Worm (Caenorhabditis elegans) whole organism, young adult: Measurements from ENCODE around the gene ubc-15.

Experiments used
- B0261.1 ChIP-seq: sonication (generic microtip); optimal IDR thresholded peaks from 2 replicates; lab custom pipeline; 2016; ENCODE audit warnings: mild to moderate bottlenecking, missing genetic modification characterization, moderate library complexity, missing compliant biosample characterization
- C06A6.2 ChIP-seq: fragments of 200-800 bp; sonication (Bioruptor generic); conservative IDR thresholded peaks from 2 replicates; pipeline ENCODE4 v1.3.6; 2022; ENCODE audit warnings: missing genetic modification characterization, missing compliant biosample characterization
- Y56A3A.18 ChIP-seq: fragments of 200-800 bp; sonication (Bioruptor generic); IDR thresholded peaks from 2 replicates; pipeline ENCODE4 v1.3.6; 2022; ENCODE audit warnings: missing genetic modification reagents, missing genetic modification characterization, missing compliant biosample characterization
- akir-1 ChIP-seq: fragments of 200-800 bp; sonication (Bioruptor generic); optimal IDR thresholded peaks from 2 replicates; lab custom pipeline; 2018; ENCODE audit warnings: mild to moderate bottlenecking, missing genetic modification characterization, moderate library complexity, missing compliant biosample characterization
- atf-7 ChIP-seq: sonication (generic microtip); optimal IDR thresholded peaks from 2 replicates; lab custom pipeline; 2017; ENCODE audit warnings: mild to moderate bottlenecking, missing genetic modification characterization, missing compliant biosample characterization
- attf-3 ChIP-seq: fragments of 200-800 bp; sonication (Bioruptor generic); conservative IDR thresholded peaks from 2 replicates; pipeline ENCODE4 v1.3.6; 2022; ENCODE audit warnings: missing genetic modification reagents, missing genetic modification characterization, missing compliant biosample characterization
- ceh-58 ChIP-seq: fragments of 200-800 bp; sonication (Bioruptor generic); IDR thresholded peaks from 2 replicates; pipeline ENCODE4 v1.3.6; 2022; ENCODE audit warnings: missing genetic modification characterization, missing compliant biosample characterization
- dox-1 ChIP-seq: fragments of 200-800 bp; sonication (Bioruptor generic); IDR thresholded peaks from 2 replicates; pipeline ENCODE4 v1.3.6; 2022; ENCODE audit warnings: missing genetic modification reagents, missing genetic modification characterization, missing compliant biosample characterization
- him-1 ChIP-seq: sonication (generic microtip); optimal IDR thresholded peaks from 2 replicates; lab custom pipeline; 2016; ENCODE audit warnings: missing genotype, missing genetic modification reagents, missing genetic modification characterization, missing compliant biosample characterization
- hlh-26 ChIP-seq: fragments of 200-800 bp; sonication (Bioruptor generic); conservative IDR thresholded peaks from 2 replicates; pipeline ENCODE4 v1.3.6; 2022; ENCODE audit warnings: missing genetic modification reagents, missing genetic modification characterization, missing compliant biosample characterization
- hmg-1.2 ChIP-seq: fragments of 200-800 bp; sonication (Bioruptor generic); IDR thresholded peaks from 2 replicates; pipeline ENCODE4 v1.3.6; 2022; ENCODE audit warnings: missing genetic modification reagents, missing genetic modification characterization, missing compliant biosample characterization
- lin-26 ChIP-seq: fragments of 200-800 bp; sonication (Bioruptor generic); IDR thresholded peaks from 2 replicates; pipeline ENCODE4 v1.3.6; 2022; ENCODE audit warnings: missing genetic modification reagents, missing genetic modification characterization, missing compliant biosample characterization
- lsy-27 ChIP-seq: sonication (generic microtip); optimal IDR thresholded peaks from 2 replicates; lab custom pipeline; 2017; ENCODE audit warnings: missing genetic modification characterization, mild to moderate bottlenecking, missing compliant biosample characterization, antibody characterized with exemption, missing genotype, borderline replicate concordance; ENCODE audit not compliant: insufficient read depth
- madf-3 ChIP-seq: fragments of 200-800 bp; sonication (Bioruptor generic); IDR thresholded peaks from 2 replicates; pipeline ENCODE4 v1.3.6; 2022; ENCODE audit warnings: missing genetic modification reagents, missing genetic modification characterization, missing compliant biosample characterization
- madf-6 ChIP-seq: fragments of 200-800 bp; sonication (Bioruptor generic); IDR thresholded peaks from 2 replicates; pipeline ENCODE4 v1.3.6; 2022; ENCODE audit warnings: missing genetic modification reagents, missing genetic modification characterization, missing compliant biosample characterization
- mcd-1 ChIP-seq: fragments of 200-800 bp; sonication (Bioruptor generic); IDR thresholded peaks from 2 replicates; pipeline ENCODE4 v1.3.6; 2022; ENCODE audit warnings: missing genetic modification reagents, missing genetic modification characterization, missing compliant biosample characterization
- rpc-1 ChIP-seq, 2 experiments: fragments of 150-350 bp in 1 of 2; sonication (generic microtip) in 1 of 2; optimal IDR thresholded peaks; 2 replicates each; lab custom pipeline; 2014 to 2018; ENCODE audit warnings: missing biosample characterization in 1 of 2, missing genetic modification characterization in 1 of 2, missing genetic modification reagents in 1 of 2, missing genotype in 1 of 2
- sdz-38 ChIP-seq: sonication (generic microtip); optimal IDR thresholded peaks from 2 replicates; lab custom pipeline; 2016; ENCODE audit warnings: missing genotype, missing genetic modification characterization, missing compliant biosample characterization
- sea-2 ChIP-seq: fragments of 200-800 bp; sonication (Bioruptor generic); IDR thresholded peaks from 2 replicates; pipeline ENCODE4 v1.3.6; 2022; ENCODE audit warnings: missing genetic modification characterization, missing compliant biosample characterization
- snpc-1.1 ChIP-seq: sonication (generic microtip); optimal IDR thresholded peaks from 2 replicates; lab custom pipeline; 2017; ENCODE audit warnings: missing genetic modification characterization, mild to moderate bottlenecking, missing compliant biosample characterization, antibody characterized with exemption, moderate library complexity, missing genotype, missing genetic modification reagents; ENCODE audit not compliant: insufficient read depth
- somi-1 ChIP-seq: fragments of 200-800 bp; sonication (Bioruptor generic); optimal IDR thresholded peaks from 2 replicates; lab custom pipeline; 2018; ENCODE audit warnings: mild to moderate bottlenecking, missing genetic modification characterization, missing compliant biosample characterization
- tbp1 ChIP-seq: fragments of 200-800 bp; sonication (Bioruptor generic); optimal IDR thresholded peaks from 2 replicates; lab custom pipeline; 2018; ENCODE audit warnings: mild to moderate bottlenecking, missing genetic modification characterization, missing compliant biosample characterization
- unc-62 ChIP-seq: fragments of 150-350 bp; optimal IDR thresholded peaks from 2 replicates; lab custom pipeline; 2014; ENCODE audit warnings: missing biosample characterization, missing genetic modification reagents, missing genetic modification characterization
- zfh-2 ChIP-seq: fragments of 200-800 bp; sonication (Bioruptor generic); conservative IDR thresholded peaks from 2 replicates; pipeline ENCODE4 v1.3.6; 2022; ENCODE audit warnings: missing genetic modification reagents, missing genetic modification characterization, missing compliant biosample characterization
- ztf-18 ChIP-seq: sonication (generic microtip); optimal IDR thresholded peaks from 2 replicates; lab custom pipeline; 2016; ENCODE audit warnings: missing genotype, mild to moderate bottlenecking, missing genetic modification characterization, missing compliant biosample characterization
- ztf-25 ChIP-seq: fragments of 200-800 bp; sonication (Bioruptor generic); IDR thresholded peaks from 2 replicates; pipeline ENCODE4 v1.3.6; 2022; ENCODE audit warnings: missing genetic modification reagents, missing genetic modification characterization, missing compliant biosample characterization

The ubc-15 gene

ce11 chrII:2913505-2913904 lies at the start of gene ubc-15:
TSS of gene ubc-15 (minus strand) at chrII:2913605.
- TF ChIP-seq atf-7 (peak; percentile 37), attf-3 (GFP tag; lab: Robert Waterston, UW) (no peak), hmg-1.2 (peak; percentile 15; the same call in 1 of the 2 replicates)

ce11 chrII:2962531-2963164 lies 49.2 kb upstream of the ubc-15 start:
- TF ChIP-seq mcd-1 (GFP tag; lab: Robert Waterston, UW) (0 out of 2 replicates have a peak, but pooled peaks have one; percentile 8), hmg-1.2 (peak; percentile 40; the same call in 1 of the 2 replicates), Y56A3A.18 (GFP tag; lab: Robert Waterston, UW) (no peak), snpc-1.1 (tag; lab: Kevin White, UChicago) (no peak), him-1 (tag; lab: Kevin White, UChicago) (no peak), B0261.1 (tag; lab: Kevin White, UChicago) (no peak), sdz-38 (no peak), zfh-2 (GFP tag; lab: Robert Waterston, UW) (peak; percentile 76)

ce11 chrII:2958308-2958707 lies 44.9 kb upstream of the ubc-15 start, which contains the start of gene srw-60:
TSS of gene srw-60 (plus strand) at chrII:2958608.
- TF ChIP-seq ceh-58 (GFP tag; lab: Robert Waterston, UW), result 0 out of 2 replicates have a peak, but pooled peaks have one; percentile 23
- no peak for TF ChIP-seq ztf-18

- TF ChIP-seq B0261.1 (tag; lab: Kevin White, UChicago) (peak; percentile 34), tbp1 (peak; percentile 70), madf-3 (GFP tag; lab: Robert Waterston, UW) (no peak), rpc-1 (optimal IDR thresholded peaks at IDR 0.05; lab: Kevin White, UChicago) (no peak), rpc-1 (tag; optimal IDR thresholded peaks at IDR 0.05; lab: Kevin White, UChicago) (peak; percentile 62), lin-26 (0 out of 2 replicates have a peak, but pooled peaks have one; percentile 22), madf-6 (GFP tag; lab: Robert Waterston, UW) (no peak)
These were observed 42.3 kb upstream of the ubc-15 start, which contains the start of gene irld-48 for ce11 chrII:2955656-2956115. TSS of gene irld-48 (plus strand) at chrII:2956065.

ce11 chrII:2952629-2953028 lies 39.2 kb upstream of the ubc-15 start, which contains the start of gene irld-51:
TSS of gene irld-51 (minus strand) at chrII:2952729.
- TF ChIP-seq ztf-25, result no peak
- TF ChIP-seq akir-1 (GFP tag; lab: Kevin White, UChicago), result no peak
- TF ChIP-seq rpc-1 (optimal IDR thresholded peaks at IDR 0.05; lab: Kevin White, UChicago), result no peak
- TF ChIP-seq rpc-1 (tag; optimal IDR thresholded peaks at IDR 0.05; lab: Kevin White, UChicago), result peak; percentile 21
- TF ChIP-seq unc-62 (GFP tag; lab: Kevin White, UChicago), result no peak
- no peak for TF ChIP-seq C06A6.2
- no peak for TF ChIP-seq him-1 (tag; lab: Kevin White, UChicago)

- TF ChIP-seq dox-1 (no peak), hlh-26 (GFP tag; lab: Robert Waterston, UW) (no peak), somi-1 (GFP tag; lab: Kevin White, UChicago) (no peak), lsy-27 (tag; lab: Kevin White, UChicago) (no peak), hmg-1.2 (0 out of 2 replicates have a peak, but pooled peaks have one; percentile 27), sea-2 (GFP tag; lab: Robert Waterston, UW) (no peak)
These were observed 35.2 kb upstream of the ubc-15 start for ce11 chrII:2948614-2949013.
